Fruit fly (Drosophila melanogaster) whole organism, embryonic: ENCODE measurements around the gene Larp7.

Experiments used
- Ada2b ChIP-seq: fragments of 200-800 bp; sonication (Bioruptor generic); IDR thresholded peaks from 2 replicates; pipeline ENCODE4 v1.3.6; 2022; ENCODE audit warnings: missing biosample characterization, missing genetic modification characterization
- Aef1 ChIP-seq: fragments of 200-800 bp; sonication (Bioruptor generic); IDR thresholded peaks from 3 replicates; pipeline ENCODE4 v1.3.6; 2022; ENCODE audit warnings: missing biosample characterization, missing genetic modification characterization
- B-H2 ChIP-seq: fragments of 200-800 bp; sonication (Bioruptor generic); optimal IDR thresholded peaks from 2 replicates; lab custom pipeline; 2018; ENCODE audit warnings: missing biosample characterization, mild to moderate bottlenecking, missing genetic modification characterization
- BtbVII ChIP-seq: fragments of 200-800 bp; sonication (Bioruptor generic); optimal IDR thresholded peaks from 3 replicates; lab custom pipeline; 2017; ENCODE audit warnings: missing biosample characterization, mild to moderate bottlenecking, missing genetic modification characterization
- CG10543 ChIP-seq: fragments of 200-800 bp; sonication (Bioruptor generic); optimal IDR thresholded peaks from 3 replicates; lab custom pipeline; 2017; ENCODE audit warnings: missing biosample characterization, mild to moderate bottlenecking, missing genetic modification characterization, moderate library complexity
- CG10979 ChIP-seq: fragments of 200-800 bp; sonication (Bioruptor generic); optimal IDR thresholded peaks from 2 replicates; lab custom pipeline; 2018; ENCODE audit warnings: missing biosample characterization, mild to moderate bottlenecking, missing genetic modification characterization, moderate library complexity
- CG12391 ChIP-seq: fragments of 200-800 bp; sonication (Bioruptor generic); optimal IDR thresholded peaks from 3 replicates; lab custom pipeline; 2018; ENCODE audit warnings: missing biosample characterization, mild to moderate bottlenecking, missing genetic modification characterization, moderate library complexity
- CG12744 ChIP-seq: fragments of 200-800 bp; sonication (Bioruptor generic); optimal IDR thresholded peaks from 2 replicates; lab custom pipeline; 2016; ENCODE audit warnings: missing biosample characterization, missing genetic modification characterization
- CG13775 ChIP-seq: fragments of 200-800 bp; sonication (Bioruptor generic); optimal IDR thresholded peaks from 3 replicates; lab custom pipeline; 2017; ENCODE audit warnings: missing biosample characterization, mild to moderate bottlenecking, missing genetic modification characterization
- CG13894 ChIP-seq: fragments of 200-800 bp; sonication (Bioruptor generic); optimal IDR thresholded peaks from 3 replicates; lab custom pipeline; 2018; ENCODE audit warnings: missing biosample characterization, mild to moderate bottlenecking, missing genetic modification characterization, moderate library complexity
- CG1602 ChIP-seq: fragments of 200-800 bp; sonication (Bioruptor generic); optimal IDR thresholded peaks from 3 replicates; lab custom pipeline; 2016; ENCODE audit warnings: missing biosample characterization, missing genetic modification characterization
- CG1603 ChIP-seq: fragments of 200-800 bp; sonication (Bioruptor generic); optimal IDR thresholded peaks from 2 replicates; lab custom pipeline; 2019; ENCODE audit warnings: missing biosample characterization, mild to moderate bottlenecking, missing genetic modification characterization, moderate library complexity
- CG16815 ChIP-seq: fragments of 200-800 bp; sonication (Bioruptor generic); optimal IDR thresholded peaks from 3 replicates; lab custom pipeline; 2017; ENCODE audit warnings: missing biosample characterization, mild to moderate bottlenecking, missing genetic modification characterization
- CG17361 ChIP-seq: fragments of 200-800 bp; sonication (Bioruptor generic); IDR thresholded peaks from 3 replicates; pipeline ENCODE4 v1.3.6; 2022; ENCODE audit warnings: missing biosample characterization, missing genetic modification characterization
- CG17829 ChIP-seq: fragments of 200-800 bp; optimal IDR thresholded peaks from 2 replicates; lab custom pipeline; 2019; ENCODE audit warnings: missing biosample characterization, mild to moderate bottlenecking, missing genetic modification characterization, moderate library complexity
- CG2712 ChIP-seq: fragments of 200-800 bp; optimal IDR thresholded peaks from 3 replicates; lab custom pipeline; 2019; ENCODE audit warnings: missing biosample characterization, mild to moderate bottlenecking, missing genetic modification characterization, moderate library complexity
- CG32532 ChIP-seq: fragments of 200-800 bp; sonication (Bioruptor generic); IDR thresholded peaks from 2 replicates; pipeline ENCODE4 v1.3.6; 2022; ENCODE audit warnings: missing biosample characterization, missing genetic modification characterization
- CG3995 ChIP-seq: fragments of 200-800 bp; sonication (Bioruptor generic); optimal IDR thresholded peaks from 3 replicates; lab custom pipeline; 2016; ENCODE audit warnings: missing biosample characterization, missing genetic modification characterization
- CG4820 ChIP-seq: fragments of 200-800 bp; sonication (Bioruptor generic); optimal IDR thresholded peaks from 3 replicates; lab custom pipeline; 2016; ENCODE audit warnings: missing biosample characterization, missing genetic modification characterization
- CG5245 ChIP-seq: fragments of 200-800 bp; sonication (Bioruptor generic); optimal IDR thresholded peaks from 3 replicates; lab custom pipeline; 2016; ENCODE audit warnings: missing biosample characterization, missing genetic modification characterization
- CG7357 ChIP-seq: fragments of 200-800 bp; sonication (Bioruptor generic); IDR thresholded peaks from 3 replicates; pipeline ENCODE4 v1.3.6; 2022; ENCODE audit warnings: missing biosample characterization, missing genetic modification characterization
- CG7786 ChIP-seq: fragments of 200-800 bp; sonication (Bioruptor generic); optimal IDR thresholded peaks from 2 replicates; lab custom pipeline; 2016; ENCODE audit warnings: missing biosample characterization, missing genetic modification characterization
- CG7839 ChIP-seq: fragments of 200-800 bp; sonication (Bioruptor generic); optimal IDR thresholded peaks from 3 replicates; lab custom pipeline; 2018; ENCODE audit warnings: missing biosample characterization, mild to moderate bottlenecking, missing genetic modification characterization, moderate library complexity
- CG7963 ChIP-seq: fragments of 200-800 bp; sonication (Bioruptor generic); IDR thresholded peaks from 3 replicates; pipeline ENCODE4 v1.3.6; 2022; ENCODE audit warnings: missing biosample characterization, missing genetic modification characterization; ENCODE audit not compliant: partially characterized antibody
- CG8765 ChIP-seq: fragments of 200-800 bp; sonication (Bioruptor generic); IDR thresholded peaks from 2 replicates; pipeline ENCODE4 v1.3.6; 2022; ENCODE audit warnings: missing biosample characterization, missing genetic modification characterization
- Gug ChIP-seq: fragments of 200-800 bp; sonication (Bioruptor generic); IDR thresholded peaks from 4 replicates; pipeline ENCODE4 v1.3.6; 2022; ENCODE audit warnings: missing biosample characterization, missing genetic modification characterization
- HLHmδ ChIP-seq: fragments of 200-800 bp; sonication (Bioruptor generic); optimal IDR thresholded peaks from 2 replicates; lab custom pipeline; 2018; ENCODE audit warnings: missing biosample characterization, mild to moderate bottlenecking, missing genetic modification characterization, moderate library complexity
- Hr3 ChIP-seq: fragments of 200-800 bp; sonication (Bioruptor generic); optimal IDR thresholded peaks from 3 replicates; lab custom pipeline; 2016; ENCODE audit warnings: missing biosample characterization, missing genetic modification characterization
- Hr78 ChIP-seq, 2 experiments: fragments of 200-800 bp in 1 of 2; fragments of >200 bp in 1 of 2; sonication (Bioruptor generic) in 1 of 2; optimal IDR thresholded peaks; 2 replicates each; lab custom pipeline; 2017 to 2019; ENCODE audit warnings: missing biosample characterization in 2 of 2, missing genetic modification characterization in 2 of 2, mild to moderate bottlenecking in 1 of 2, moderate library complexity in 1 of 2
- Mes4 ChIP-seq: fragments of 200-800 bp; sonication (Bioruptor generic); optimal IDR thresholded peaks from 2 replicates; lab custom pipeline; 2016; ENCODE audit warnings: missing biosample characterization, missing genetic modification characterization
- NK7.1 ChIP-seq: fragments of 200-800 bp; sonication (Bioruptor generic); optimal IDR thresholded peaks from 3 replicates; lab custom pipeline; 2016; ENCODE audit warnings: missing biosample characterization, missing genetic modification characterization
- Optix ChIP-seq: fragments of 200-800 bp; sonication (Bioruptor generic); IDR thresholded peaks from 3 replicates; pipeline ENCODE4 v1.3.6; 2022; ENCODE audit warnings: missing biosample characterization, missing genetic modification characterization
- Ptx1 ChIP-seq: fragments of 200-800 bp; sonication (Bioruptor generic); IDR thresholded peaks from 2 replicates; pipeline ENCODE4 v1.3.6; 2022; ENCODE audit warnings: missing biosample characterization, missing genetic modification characterization
- Sox102F ChIP-seq: fragments of 200-800 bp; sonication (Bioruptor generic); optimal IDR thresholded peaks from 2 replicates; lab custom pipeline; 2018; ENCODE audit warnings: missing biosample characterization, mild to moderate bottlenecking, missing genetic modification characterization, moderate library complexity
- Usf ChIP-seq: fragments of 200-800 bp; sonication (Bioruptor generic); optimal IDR thresholded peaks from 2 replicates; lab custom pipeline; 2017; ENCODE audit warnings: missing genotype, missing biosample characterization, missing genetic modification characterization
- bab2 ChIP-seq: fragments of 200-800 bp; sonication (Bioruptor generic); optimal IDR thresholded peaks from 2 replicates; lab custom pipeline; 2016; ENCODE audit warnings: missing biosample characterization, missing genetic modification characterization
- cg ChIP-seq: fragments of 200-800 bp; sonication (Bioruptor generic); optimal IDR thresholded peaks from 3 replicates; lab custom pipeline; 2019; ENCODE audit warnings: missing biosample characterization, mild to moderate bottlenecking, missing genetic modification characterization, moderate library complexity
- chif ChIP-seq, 2 experiments: fragments of 200-800 bp; sonication (Bioruptor generic); optimal IDR thresholded peaks; 3 replicates each; lab custom pipeline; 2016; ENCODE audit warnings: missing biosample characterization in 2 of 2, missing genetic modification characterization in 2 of 2
- dmrt11E ChIP-seq: fragments of 200-800 bp; sonication (Bioruptor generic); optimal IDR thresholded peaks from 3 replicates; lab custom pipeline; 2018; ENCODE audit warnings: missing biosample characterization, mild to moderate bottlenecking, missing genetic modification characterization, moderate library complexity
- eve ChIP-seq, 2 experiments: fragments of >200 bp; optimal IDR thresholded peaks; 2 replicates each; lab custom pipeline; 2017; ENCODE audit warnings: missing biosample characterization in 2 of 2, missing genetic modification characterization in 2 of 2
- grau ChIP-seq: fragments of 200-800 bp; optimal IDR thresholded peaks from 3 replicates; lab custom pipeline; 2019; ENCODE audit warnings: missing biosample characterization, mild to moderate bottlenecking, missing genetic modification characterization, moderate library complexity
- gsb ChIP-seq: fragments of 200-800 bp; sonication (Bioruptor generic); IDR thresholded peaks from 2 replicates; pipeline ENCODE4 v1.3.6; 2022; ENCODE audit warnings: missing biosample characterization, missing genetic modification characterization
- h ChIP-seq: fragments of >200 bp; optimal IDR thresholded peaks from 2 replicates; lab custom pipeline; 2017
- hkb ChIP-seq, 2 experiments: fragments of 200-800 bp in 1 of 2; fragments of >200 bp in 1 of 2; sonication (Bioruptor generic) in 1 of 2; IDR thresholded peaks in 1 of 2; optimal IDR thresholded peaks in 1 of 2; 2 replicates each; pipeline versions ENCODE4 v1.3.6 to Lab custom; 2017 to 2022; ENCODE audit warnings: missing biosample characterization in 1 of 2, missing genetic modification characterization in 1 of 2
- pan ChIP-seq, 4 experiments: fragments of >200 bp in 3 of 4; fragments of 200-800 bp in 1 of 4; sonication (Bioruptor generic) in 1 of 4; optimal IDR thresholded peaks in 3 of 4; IDR thresholded peaks in 1 of 4; 2 replicates each; pipeline versions ENCODE4 v1.3.6 to Lab custom; 2017 to 2022; ENCODE audit warnings: missing biosample characterization in 2 of 4, missing genetic modification characterization in 2 of 4, mixed read lengths in 1 of 4
- phol ChIP-seq: fragments of 200-800 bp; sonication (Bioruptor generic); optimal IDR thresholded peaks from 3 replicates; lab custom pipeline; 2018; ENCODE audit warnings: missing biosample characterization, mild to moderate bottlenecking, missing genetic modification characterization, moderate library complexity
- pnt ChIP-seq: fragments of 200-800 bp; sonication (Bioruptor generic); optimal IDR thresholded peaks from 3 replicates; lab custom pipeline; 2016; ENCODE audit warnings: missing biosample characterization, missing genetic modification characterization
- row ChIP-seq: fragments of 200-800 bp; sonication (Bioruptor generic); IDR thresholded peaks from 3 replicates; pipeline ENCODE4 v1.3.6; 2022; ENCODE audit warnings: missing biosample characterization, missing genetic modification characterization
- sr ChIP-seq: fragments of 200-800 bp; sonication (Bioruptor generic); IDR thresholded peaks from 3 replicates; pipeline ENCODE4 v1.3.6; 2022; ENCODE audit warnings: missing biosample characterization, missing genetic modification characterization
- wdn ChIP-seq: fragments of 200-800 bp; sonication (Bioruptor generic); IDR thresholded peaks from 2 replicates; pipeline ENCODE4 v1.3.6; 2022; ENCODE audit warnings: missing biosample characterization, missing genetic modification characterization

The Larp7 gene

dm6 chrX:9220434-9220833 lies 23.2 kb upstream of the Larp7 start (continued):
- peak; percentile 40; the same call in 1 of the 2 replicates for TF ChIP-seq Ptx1 (GFP tag; lab: Robert Waterston, UW)
- TF ChIP-seq row (GFP tag; lab: Robert Waterston, UW), result peak; percentile 66
- no peak for TF ChIP-seq CG5245 (GFP tag; lab: Kevin White, UChicago)
- TF ChIP-seq CG7839, result peak; percentile 23
- TF ChIP-seq dmrt11E, result peak; percentile 33
- no peak for TF ChIP-seq CG8765 (GFP tag; lab: Robert Waterston, UW)
- TF ChIP-seq pnt (GFP tag; lab: Kevin White, UChicago), result peak; percentile 15
- TF ChIP-seq gsb (GFP tag; lab: Robert Waterston, UW), result no peak
- TF ChIP-seq hkb (optimal IDR thresholded peaks at IDR 0.05; lab: Kevin White, UChicago), result no peak
- 0 out of 2 replicates have a peak, but pooled peaks have one; percentile 19 for TF ChIP-seq hkb (GFP tag; IDR thresholded peaks at IDR 0.05; lab: Robert Waterston, UW)
- 0 out of 3 replicates have a peak, but pooled peaks have one; percentile 14 for TF ChIP-seq CG17361
- no peak for TF ChIP-seq CG1602 (GFP tag; lab: Kevin White, UChicago)
- no peak for TF ChIP-seq cg (GFP tag; lab: Kevin White, UChicago)
- TF ChIP-seq CG13894 (tag; lab: Kevin White, UChicago), result no peak
- TF ChIP-seq CG13775 (GFP tag; lab: Kevin White, UChicago), result no peak
- no peak for TF ChIP-seq CG3995 (GFP tag; lab: Kevin White, UChicago)
- peak; percentile 13 for TF ChIP-seq bab2 (GFP tag; lab: Kevin White, UChicago)
- TF ChIP-seq Optix (GFP tag; lab: Robert Waterston, UW), result peak; percentile 51; the same call in 1 of the 3 replicates
- TF ChIP-seq pan (optimal IDR thresholded peaks at IDR 0.05; lab: Kevin White, UChicago), result no peak
- peak in 1 of 2 experiments; percentile 13 for TF ChIP-seq pan (GFP tag; optimal IDR thresholded peaks at IDR 0.05 in 1 of 2, IDR thresholded peaks at IDR 0.05 in 1 of 2)
- no peak for TF ChIP-seq Hr3
- peak; percentile 32 for TF ChIP-seq CG2712
- peak; percentile 54; the same call in 2 of the 4 replicates for TF ChIP-seq Gug (GFP tag; lab: Robert Waterston, UW)
- peak; percentile 14 for TF ChIP-seq CG4820 (GFP tag; lab: Kevin White, UChicago)
- peak; percentile 36 for TF ChIP-seq CG10979 (tag; lab: Kevin White, UChicago)
- peak; percentile 15 for TF ChIP-seq CG12391 (tag; lab: Kevin White, UChicago)
- TF ChIP-seq CG7357 (GFP tag; lab: Robert Waterston, UW), result peak; percentile 34; the same call in 1 of the 3 replicates
- TF ChIP-seq BtbVII (GFP tag; lab: Kevin White, UChicago), result no peak
- no peak for TF ChIP-seq wdn (GFP tag; lab: Robert Waterston, UW)
- TF ChIP-seq eve (GFP tag; optimal IDR thresholded peaks at IDR 0.05; lab: Kevin White, UChicago), result no peak
- peak; percentile 64 for TF ChIP-seq CG1603 (tag; lab: Kevin White, UChicago)
- no peak for TF ChIP-seq h (lab: Kevin White, UChicago)
- TF ChIP-seq CG7786, result no peak
- peak; percentile 2 for TF ChIP-seq CG16815 (GFP tag; lab: Kevin White, UChicago)
- TF ChIP-seq Usf (GFP tag; lab: Kevin White, UChicago), result no peak
- TF ChIP-seq Aef1, result 0 out of 3 replicates have a peak, but pooled peaks have one; percentile 11
- no peak for TF ChIP-seq sr (GFP tag; lab: Robert Waterston, UW)
- TF ChIP-seq Hr78 (GFP tag; optimal IDR thresholded peaks at IDR 0.05; lab: Kevin White, UChicago), result no peak
- TF ChIP-seq CG17829 (tag; lab: Kevin White, UChicago), result peak; percentile 6
- no peak for TF ChIP-seq CG10543 (GFP tag; lab: Kevin White, UChicago)
- TF ChIP-seq CG7963 (GFP tag; lab: Robert Waterston, UW), result no peak
- peak; percentile 80 for TF ChIP-seq grau (tag; lab: Kevin White, UChicago)
- no peak for TF ChIP-seq CG32532
- no peak for TF ChIP-seq NK7.1 (GFP tag; lab: Kevin White, UChicago)
- no peak for TF ChIP-seq Mes4 (GFP tag; lab: Kevin White, UChicago)
- no peak for TF ChIP-seq HLHmδ (GFP tag; lab: Kevin White, UChicago)
- TF ChIP-seq chif (GFP tag; optimal IDR thresholded peaks at IDR 0.05; lab: Kevin White, UChicago), result peak in 1 of 2 experiments; percentile 17
- TF ChIP-seq Sox102F (GFP tag; lab: Kevin White, UChicago), result peak; percentile 45
- no peak for TF ChIP-seq B-H2 (GFP tag; lab: Kevin White, UChicago)
- peak; percentile 23 for TF ChIP-seq phol (tag; lab: Kevin White, UChicago)
- peak; percentile 26; the same call in 1 of the 2 replicates for TF ChIP-seq Ada2b (GFP tag; lab: Robert Waterston, UW)
- TF ChIP-seq CG12744 (GFP tag; lab: Kevin White, UChicago), result no peak
